Worm (Caenorhabditis elegans) whole organism, L4 larva: ENCODE measurements around the gene col-78.
A peak's percentile ranks its signal among the peaks of the same experiment; 100 is the strongest.

Experiments
- D1046.2 ChIP-seq: fragments of 200-800 bp; sonication (Bioruptor generic); IDR thresholded peaks from 2 replicates; pipeline ENCODE4 v1.3.6; 2022; ENCODE audit warnings: missing genetic modification characterization, missing compliant biosample characterization
- F37D6.2 ChIP-seq: sonication (generic microtip); optimal IDR thresholded peaks from 2 replicates; lab custom pipeline; 2016; ENCODE audit warnings: mild to moderate bottlenecking, missing genetic modification characterization, missing compliant biosample characterization
- T20F7.1 ChIP-seq: fragments of 200-800 bp; sonication (Bioruptor generic); optimal IDR thresholded peaks from 2 replicates; lab custom pipeline; 2018; ENCODE audit warnings: mild to moderate bottlenecking, missing genetic modification characterization, missing compliant biosample characterization
- T26A8.4 ChIP-seq: fragments of 200-800 bp; sonication (Bioruptor generic); IDR thresholded peaks from 2 replicates; pipeline ENCODE4 v1.3.6; 2022; ENCODE audit warnings: missing genetic modification characterization, missing compliant biosample characterization
- Y75B8A.6 ChIP-seq: fragments of 200-800 bp; sonication (Bioruptor generic); IDR thresholded peaks from 2 replicates; pipeline ENCODE4 v1.3.6; 2022; ENCODE audit warnings: missing genetic modification reagents, missing genetic modification characterization, missing compliant biosample characterization
- aha-1 ChIP-seq: fragments of 150-350 bp; peaks from one replicate; lab custom pipeline; 2014; ENCODE audit warnings: missing biosample characterization, missing genetic modification characterization
- ceh-20 ChIP-seq: fragments of 200-800 bp; sonication (Bioruptor generic); IDR thresholded peaks from 2 replicates; pipeline ENCODE4 v1.3.6; 2022; ENCODE audit warnings: missing genetic modification reagents, missing genetic modification characterization, missing compliant biosample characterization
- daf-16 ChIP-seq, 3 experiments: sonication (generic microtip); optimal IDR thresholded peaks; 2 replicates each; lab custom pipeline; 2016 to 2017; ENCODE audit warnings: missing genetic modification characterization in 3 of 3, missing genetic modification reagents in 3 of 3, mild to moderate bottlenecking in 2 of 3, missing compliant biosample characterization in 2 of 3, missing biosample characterization in 1 of 3, moderate library complexity in 1 of 3
- duxl-1 ChIP-seq: sonication (generic microtip); optimal IDR thresholded peaks from 2 replicates; lab custom pipeline; 2016; ENCODE audit warnings: mild to moderate bottlenecking, missing genetic modification characterization, moderate library complexity, missing compliant biosample characterization; ENCODE audit not compliant: poor library complexity
- hif-1 ChIP-seq, 2 experiments: sonication (generic microtip); optimal IDR thresholded peaks; 2 replicates each; lab custom pipeline; 2016 to 2017; ENCODE audit warnings: missing compliant biosample characterization in 2 of 2, missing genetic modification characterization in 2 of 2, missing genetic modification reagents in 2 of 2, missing genotype in 2 of 2, mild to moderate bottlenecking in 1 of 2
- hmg-1.1 ChIP-seq: fragments of 200-800 bp; sonication (Bioruptor generic); IDR thresholded peaks from 2 replicates; pipeline ENCODE4 v1.3.6; 2022; ENCODE audit warnings: missing genetic modification reagents, missing genetic modification characterization, missing compliant biosample characterization
- lin-15B ChIP-seq: fragments of 150-350 bp; sonication (generic microtip); optimal IDR thresholded peaks from 3 replicates; lab custom pipeline; 2014; ENCODE audit warnings: missing biosample characterization, missing genetic modification characterization
- lin-38 ChIP-seq: fragments of 200-800 bp; sonication (Bioruptor generic); IDR thresholded peaks from 2 replicates; pipeline ENCODE4 v1.3.6; 2022; ENCODE audit warnings: missing genetic modification reagents, missing genetic modification characterization, missing compliant biosample characterization
- lsy-2 ChIP-seq, 2 experiments: fragments of 150-350 bp in 1 of 2; sonication (generic microtip) in 1 of 2; optimal IDR thresholded peaks; 2 replicates each; lab custom pipeline; 2014 to 2017; ENCODE audit warnings: missing biosample characterization in 2 of 2, missing genetic modification characterization in 2 of 2
- mdl-1 ChIP-seq, 2 experiments: fragments of 150-350 bp in 1 of 2; sonication (generic microtip) in 1 of 2; optimal IDR thresholded peaks; 2 replicates each; lab custom pipeline; 2014 to 2017; ENCODE audit warnings: missing biosample characterization in 2 of 2, missing genetic modification characterization in 2 of 2
- mdt-29 ChIP-seq: fragments of 200-800 bp; sonication (Bioruptor generic); IDR thresholded peaks from 2 replicates; pipeline ENCODE4 v1.3.6; 2022; ENCODE audit warnings: missing genetic modification reagents, missing genetic modification characterization, missing compliant biosample characterization
- mep-1 ChIP-seq: fragments of 150-350 bp; sonication (generic microtip); optimal IDR thresholded peaks from 3 replicates; lab custom pipeline; 2014; ENCODE audit warnings: missing biosample characterization, missing genetic modification characterization
- mes-2 ChIP-seq: sonication (generic microtip); optimal IDR thresholded peaks from 2 replicates; lab custom pipeline; 2016; ENCODE audit warnings: missing genotype, mild to moderate bottlenecking, missing genetic modification characterization, missing compliant biosample characterization; ENCODE audit not compliant: poor library complexity, severe bottlenecking
- nhr-25 ChIP-seq: sonication (generic microtip); optimal IDR thresholded peaks from 2 replicates; lab custom pipeline; 2017; ENCODE audit warnings: missing genetic modification characterization, mild to moderate bottlenecking, missing compliant biosample characterization, antibody characterized with exemption, moderate library complexity, borderline replicate concordance; ENCODE audit not compliant: insufficient read depth
- nhr-28 ChIP-seq: fragments of 150-350 bp; optimal IDR thresholded peaks from 2 replicates; lab custom pipeline; 2014; ENCODE audit warnings: missing biosample characterization, missing genetic modification characterization
- nhr-48 ChIP-seq: sonication (generic microtip); optimal IDR thresholded peaks from 2 replicates; lab custom pipeline; 2016; ENCODE audit warnings: mild to moderate bottlenecking, missing genetic modification characterization, missing compliant biosample characterization
- nhr-6 ChIP-seq: fragments of 150-350 bp; optimal IDR thresholded peaks from 2 replicates; lab custom pipeline; 2014; ENCODE audit warnings: missing biosample characterization, missing genetic modification characterization
- nhr-76 ChIP-seq: fragments of 150-350 bp; optimal IDR thresholded peaks from 2 replicates; lab custom pipeline; 2014; ENCODE audit warnings: missing biosample characterization, missing genetic modification characterization
- nhr-77 ChIP-seq: fragments of 150-350 bp; optimal IDR thresholded peaks from 2 replicates; lab custom pipeline; 2014; ENCODE audit warnings: missing biosample characterization, missing genetic modification characterization
- pqm-1 ChIP-seq: sonication (generic microtip); optimal IDR thresholded peaks from 2 replicates; lab custom pipeline; 2017; ENCODE audit warnings: missing biosample characterization, missing genetic modification characterization
- zfp-2 ChIP-seq: sonication (generic microtip); optimal IDR thresholded peaks from 2 replicates; lab custom pipeline; 2016; ENCODE audit warnings: mild to moderate bottlenecking, missing genetic modification characterization, missing compliant biosample characterization
- ztf-7 ChIP-seq: fragments of 150-350 bp; optimal IDR thresholded peaks from 2 replicates; lab custom pipeline; 2014; ENCODE audit warnings: missing biosample characterization, missing genetic modification characterization

The col-78 gene

ce11 chrII:9165762-9166460 is 13.6 kb downstream of the col-78 start, which contains the start of gene W07A12.8 (continued):
- TF ChIP-seq nhr-48 (tag; lab: Kevin White, UChicago) (peak; percentile 34), duxl-1 (tag; lab: Kevin White, UChicago) (no peak), mes-2 (tag; lab: Kevin White, UChicago) (no peak), nhr-77 (tag; lab: Kevin White, UChicago) (no peak)

ce11 chrII:9167730-9168129 is 15.4 kb downstream of the col-78 start, which contains the start of gene T23G7.3:
Gene T23G7.3, minus strand, starts transcription at chrII:9167830.
- TF ChIP-seq daf-16 (GFP tag; optimal IDR thresholded peaks at IDR 0.05; lab: Kevin White, UChicago) (no peak), daf-16 (tag; optimal IDR thresholded peaks at IDR 0.05; lab: Kevin White, UChicago) (no peak), nhr-28 (no peak), ceh-20 (no peak), zfp-2 (tag; lab: Kevin White, UChicago) (no peak), hmg-1.1 (no peak), nhr-76 (no peak), pqm-1 (tag; lab: Kevin White, UChicago) (no peak), mdt-29 (GFP tag; lab: Robert Waterston, UW) (no peak), Y75B8A.6 (GFP tag; lab: Robert Waterston, UW) (no peak)

ce11 chrII:9169450-9169960 is 17.2 kb downstream of the col-78 start, which contains the start of gene dpl-1:
Gene dpl-1, plus strand, starts transcription at chrII:9169910.
- TF ChIP-seq daf-16 (GFP tag; optimal IDR thresholded peaks at IDR 0.05; lab: Kevin White, UChicago) (no peak), daf-16 (tag; optimal IDR thresholded peaks at IDR 0.05; lab: Kevin White, UChicago) (peak; percentile 43), T20F7.1 (GFP tag; lab: Kevin White, UChicago) (peak; percentile 96), mdl-1 (tag; optimal IDR thresholded peaks at IDR 0.05; lab: Kevin White, UChicago) (no peak), ztf-7 (peak; percentile 21), aha-1 (tag; lab: Kevin White, UChicago) (peak; percentile 93), nhr-6 (tag; lab: Kevin White, UChicago) (peak; percentile 22), D1046.2 (GFP tag; lab: Robert Waterston, UW) (no peak), lin-38 (GFP tag; lab: Robert Waterston, UW) (0 out of 2 replicates have a peak, but pooled peaks have one; percentile 24), pqm-1 (tag; lab: Kevin White, UChicago) (no peak), F37D6.2 (tag; lab: Kevin White, UChicago) (no peak), lsy-2 (tag; optimal IDR thresholded peaks at IDR 0.05; lab: Kevin White, UChicago) (peak in 1 of 2 experiments; percentile 68), hif-1 (tag; optimal IDR thresholded peaks at IDR 0.05; lab: Kevin White, UChicago) (peak in 1 of 2 experiments; percentile 2), mes-2 (tag; lab: Kevin White, UChicago) (peak; percentile 68)

DNA sequence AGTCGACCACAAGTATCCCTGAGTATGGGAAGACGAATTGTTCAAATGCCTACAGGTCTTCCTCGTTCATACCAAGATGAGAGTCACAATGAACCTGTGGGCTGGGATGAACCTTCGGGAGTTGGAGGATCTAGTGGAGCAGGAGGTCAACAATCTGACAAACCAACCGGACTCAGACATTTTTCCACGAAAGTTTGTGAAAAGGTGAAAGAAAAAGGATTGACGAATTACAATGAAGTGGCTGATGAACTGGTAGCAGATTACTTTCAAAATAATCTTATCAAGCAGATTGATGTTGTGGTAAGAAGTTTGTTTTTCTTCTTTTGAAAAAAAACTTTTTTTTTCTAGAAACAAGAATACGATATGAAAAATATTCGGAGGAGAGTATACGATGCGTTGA is 17.7 kb downstream of the col-78 start:
- TF ChIP-seq mep-1 (tag; lab: Kevin White, UChicago) (peak; percentile 15), T26A8.4 (no peak), aha-1 (tag; lab: Kevin White, UChicago) (peak; percentile 98)

ce11 chrII:9170851-9171250 is 18.5 kb downstream of the col-78 start:
- TF ChIP-seq aha-1 (tag; lab: Kevin White, UChicago) (peak; percentile 99), nhr-25 (tag; lab: Kevin White, UChicago) (no peak), mep-1 (tag; lab: Kevin White, UChicago) (peak; percentile 15), lin-15B (no peak)
